Worm (Caenorhabditis elegans): ENCODE data around the gene T25D10.1.

ce11 chrII:6374646-6375045 is 28.6 kb upstream of the T25D10.1 start:
- TF ChIP-seq ztf-23 (GFP tag; IDR thresholded peaks at IDR 0.05) (no peak), T22C8.4 (GFP tag; IDR thresholded peaks at IDR 0.05) (no peak), tab-1 (GFP tag; IDR thresholded peaks at IDR 0.05) (no peak), flt-1 (GFP tag; IDR thresholded peaks at IDR 0.05) (no peak), ref-1 (GFP tag; conservative IDR thresholded peaks at IDR 0.05) (no peak), cog-1 (tag; optimal IDR thresholded peaks at IDR 0.05) (no peak), klf-2 (GFP tag; conservative IDR thresholded peaks at IDR 0.05) (no peak), med-1 (GFP tag; optimal IDR thresholded peaks at IDR 0.05; ENCODE audit: insufficient read depth) (no peak)
